Worm (Caenorhabditis elegans): ENCODE data around the gene C10E2.5.

The C10E2.5 gene

ce11 chrX:16796826-16797225 lies 42.5 kb upstream of the C10E2.5 start (continued):
- TF ChIP-seq ama-1 (optimal IDR thresholded peaks at IDR 0.05) (peak; percentile 65), dmd-4 (tag; optimal IDR thresholded peaks at IDR 0.05) (no peak), ceh-16 (tag; optimal IDR thresholded peaks at IDR 0.05) (peak; percentile 73), zag-1 (tag; optimal IDR thresholded peaks at IDR 0.05) (peak; percentile 80), ztf-11 (tag; optimal IDR thresholded peaks at IDR 0.05) (no peak), nhr-6 (tag; optimal IDR thresholded peaks at IDR 0.05) (peak; percentile 89), skn-1 (tag; optimal IDR thresholded peaks at IDR 0.05) (peak; percentile 74), ztf-4 (tag; optimal IDR thresholded peaks at IDR 0.05) (peak; percentile 78), nhr-25 (tag; optimal IDR thresholded peaks at IDR 0.05) (peak; percentile 94), mdl-1 (tag; optimal IDR thresholded peaks at IDR 0.05) (peak; percentile 94 to 97), egl-27 (tag; optimal IDR thresholded peaks at IDR 0.05) (peak; percentile 88), nhr-21 (tag; optimal IDR thresholded peaks at IDR 0.05) (peak; percentile 97), gmeb-1 (tag; optimal IDR thresholded peaks at IDR 0.05) (peak; percentile 68), sma-9 (GFP tag; optimal IDR thresholded peaks at IDR 0.05) (peak; percentile 95), sma-9 (tag; optimal IDR thresholded peaks at IDR 0.05) (no peak), F13H6.1 (tag; optimal IDR thresholded peaks at IDR 0.05) (peak; percentile 94)

- no peak for TF ChIP-seq nhr-11 (tag; optimal IDR thresholded peaks at IDR 0.05)
- TF ChIP-seq ceh-16 (tag; optimal IDR thresholded peaks at IDR 0.05): peak; percentile 31
- TF ChIP-seq nhr-25 (tag; optimal IDR thresholded peaks at IDR 0.05): peak; percentile 8
Observed at ce11 chrX:16795978-16796377, 41.6 kb upstream of the C10E2.5 start, which contains the start of gene aak-2. Gene aak-2, plus strand, starts transcription at chrX:16796087.

ce11 chrX:16793470-16793869 lies 39.1 kb upstream of the C10E2.5 start:
- TF ChIP-seq ztf-4 (tag; optimal IDR thresholded peaks at IDR 0.05) (no peak), egl-27 (tag; optimal IDR thresholded peaks at IDR 0.05) (no peak), sem-4 (tag; optimal IDR thresholded peaks at IDR 0.05) (no peak), dmd-4 (tag; optimal IDR thresholded peaks at IDR 0.05) (no peak), unc-55 (GFP tag; optimal IDR thresholded peaks at IDR 0.05) (no peak), nhr-12 (tag; optimal IDR thresholded peaks at IDR 0.05) (no peak), nhr-23 (tag; optimal IDR thresholded peaks at IDR 0.05) (no peak), nhr-25 (tag; optimal IDR thresholded peaks at IDR 0.05) (no peak), fos-1 (tag; optimal IDR thresholded peaks at IDR 0.05) (no peak), C34F6.9 (tag; optimal IDR thresholded peaks at IDR 0.05) (peak; percentile 34), nhr-237 (tag; optimal IDR thresholded peaks at IDR 0.05) (no peak), skn-1 (tag; optimal IDR thresholded peaks at IDR 0.05) (no peak), crh-2 (tag; optimal IDR thresholded peaks at IDR 0.05) (no peak), sma-9 (GFP tag; optimal IDR thresholded peaks at IDR 0.05) (peak; percentile 61), sma-9 (tag; optimal IDR thresholded peaks at IDR 0.05) (no peak), ztf-11 (tag; optimal IDR thresholded peaks at IDR 0.05) (no peak), elt-1 (tag; optimal IDR thresholded peaks at IDR 0.05) (no peak), lin-13 (GFP tag; optimal IDR thresholded peaks at IDR 0.05) (no peak), nhr-129 (tag; optimal IDR thresholded peaks at IDR 0.05) (peak; percentile 78), ZK546.5 (tag; optimal IDR thresholded peaks at IDR 0.05) (no peak), ztf-1 (GFP tag; conservative IDR thresholded peaks at IDR 0.05) (no peak), nhr-11 (tag; optimal IDR thresholded peaks at IDR 0.05) (no peak), mab-5 (tag; optimal IDR thresholded peaks at IDR 0.05) (no peak), lin-39 (tag; optimal IDR thresholded peaks at IDR 0.05) (no peak), blmp-1 (tag; optimal IDR thresholded peaks at IDR 0.05; ENCODE audit: insufficient read depth) (no peak), lsy-2 (tag; optimal IDR thresholded peaks at IDR 0.05) (peak in 1 of 2 experiments; percentile 27), ama-1 (optimal IDR thresholded peaks at IDR 0.05) (no peak), ceh-16 (tag; optimal IDR thresholded peaks at IDR 0.05) (no peak), F13H6.1 (tag; optimal IDR thresholded peaks at IDR 0.05) (peak; percentile 4), mbf-1 (tag; optimal IDR thresholded peaks at IDR 0.05) (no peak), unc-62 (GFP tag; optimal IDR thresholded peaks at IDR 0.05) (no peak), R02D3.7 (tag; optimal IDR thresholded peaks at IDR 0.05) (no peak), gmeb-1 (tag; optimal IDR thresholded peaks at IDR 0.05) (no peak), aly-2 (tag; optimal IDR thresholded peaks at IDR 0.05) (no peak), lin-11 (tag; optimal IDR thresholded peaks at IDR 0.05) (peak; percentile 60), nhr-77 (tag; optimal IDR thresholded peaks at IDR 0.05) (no peak), zag-1 (tag; optimal IDR thresholded peaks at IDR 0.05) (no peak), alr-1 (tag; optimal IDR thresholded peaks at IDR 0.05) (no peak), ceh-82 (tag; optimal IDR thresholded peaks at IDR 0.05) (no peak), unc-39 (tag; optimal IDR thresholded peaks at IDR 0.05) (no peak), nhr-10 (tag; optimal IDR thresholded peaks at IDR 0.05) (no peak), peb-1 (tag; optimal IDR thresholded peaks at IDR 0.05) (no peak), nhr-21 (tag; optimal IDR thresholded peaks at IDR 0.05) (peak; percentile 49), sma-3 (GFP tag; optimal IDR thresholded peaks at IDR 0.05) (no peak), nhr-6 (tag; optimal IDR thresholded peaks at IDR 0.05) (no peak), elt-3 (tag; optimal IDR thresholded peaks at IDR 0.05) (no peak), mdl-1 (tag; optimal IDR thresholded peaks at IDR 0.05) (peak in 1 of 2 experiments; percentile 7), Y55F3AM.14 (GFP tag; optimal IDR thresholded peaks at IDR 0.05) (no peak), snpc-4 (tag; optimal IDR thresholded peaks at IDR 0.05) (no peak)
